Fruit fly (Drosophila melanogaster): ENCODE measurements around the gene CG12316.

CG12316 gene

dm6 chr3L:15174823-15175222, 38.1 kb upstream of the CG12316 start (continued):
- no peak for TF ChIP-seq gt (GFP tag; IDR thresholded peaks at IDR 0.05)
- no peak for TF ChIP-seq CG6813 (GFP tag; optimal IDR thresholded peaks at IDR 0.05)
- TF ChIP-seq sim (GFP tag; IDR thresholded peaks at IDR 0.05), result no peak
- no peak for TF ChIP-seq CG7372 (GFP tag; IDR thresholded peaks at IDR 0.05)
- TF ChIP-seq CG5180 (GFP tag; optimal IDR thresholded peaks at IDR 0.05), result no peak
- TF ChIP-seq CG16815 (GFP tag; optimal IDR thresholded peaks at IDR 0.05), result no peak
- peak in 1 of 3 experiments; percentile 84 for TF ChIP-seq lola (GFP tag; optimal IDR thresholded peaks at IDR 0.05)
- TF ChIP-seq CG17385 (GFP tag; optimal IDR thresholded peaks at IDR 0.05), result no peak
- peak; percentile 14 for TF ChIP-seq Hr3 (GFP tag; optimal IDR thresholded peaks at IDR 0.05)
- TF ChIP-seq CG9727 (GFP tag; optimal IDR thresholded peaks at IDR 0.05), result peak; percentile 54
- peak; percentile 57 for TF ChIP-seq CG2678 (tag; optimal IDR thresholded peaks at IDR 0.05)
- no peak for TF ChIP-seq hbn (GFP tag; IDR thresholded peaks at IDR 0.05; ENCODE audit: partially characterized antibody)
- no peak for TF ChIP-seq CTCF (GFP tag; optimal IDR thresholded peaks at IDR 0.05)
- no peak for TF ChIP-seq ssp (GFP tag; IDR thresholded peaks at IDR 0.05)
- no peak for TF ChIP-seq fd102C (GFP tag; optimal IDR thresholded peaks at IDR 0.05)
- TF ChIP-seq dati (GFP tag; IDR thresholded peaks at IDR 0.05), result no peak
- no peak for TF ChIP-seq CG9932 (GFP tag; IDR thresholded peaks at IDR 0.05)
- peak in 1 of 2 experiments; percentile 13 for TF ChIP-seq Eip74EF (GFP tag; optimal IDR thresholded peaks at IDR 0.05)
- no peak for TF ChIP-seq Stat92E (GFP tag; optimal IDR thresholded peaks at IDR 0.05)
- TF ChIP-seq sens (GFP tag), result no peak
- TF ChIP-seq CG1647 (GFP tag; optimal IDR thresholded peaks at IDR 0.05), result no peak
- TF ChIP-seq CG4820 (GFP tag; optimal IDR thresholded peaks at IDR 0.05), result no peak
- peak; percentile 77 for TF ChIP-seq dmrt11E (tag; optimal IDR thresholded peaks at IDR 0.05)
- TF ChIP-seq CG18262 (tag; optimal IDR thresholded peaks at IDR 0.05), result peak; percentile 84
- TF ChIP-seq CG4282 (GFP tag; optimal IDR thresholded peaks at IDR 0.05), result no peak
- TF ChIP-seq dan (GFP tag; IDR thresholded peaks at IDR 0.05), result no peak
- no peak for TF ChIP-seq BtbVII (GFP tag; optimal IDR thresholded peaks at IDR 0.05)
- TF ChIP-seq HLH4C (GFP tag; IDR thresholded peaks at IDR 0.05; ENCODE audit: partially characterized antibody), result no peak
- TF ChIP-seq CG18764 (GFP tag; optimal IDR thresholded peaks at IDR 0.05), result no peak
- no peak for TF ChIP-seq CG7271 (tag; optimal IDR thresholded peaks at IDR 0.05)
- no peak for TF ChIP-seq Usf (GFP tag; optimal IDR thresholded peaks at IDR 0.05)
- no peak for TF ChIP-seq eve (GFP tag; optimal IDR thresholded peaks at IDR 0.05)
- TF ChIP-seq CG1529 (GFP tag; optimal IDR thresholded peaks at IDR 0.05), result no peak
- no peak for TF ChIP-seq CG6765 (GFP tag; optimal IDR thresholded peaks at IDR 0.05)
- TF ChIP-seq CG15601 (tag; optimal IDR thresholded peaks at IDR 0.05), result peak; percentile 43
- no peak for TF ChIP-seq exex (tag; optimal IDR thresholded peaks at IDR 0.05)
- TF ChIP-seq stc (GFP tag; IDR thresholded peaks at IDR 0.05), result no peak
- TF ChIP-seq CG14441 (GFP tag; IDR thresholded peaks at IDR 0.05), result no peak
- TF ChIP-seq CG16779 (GFP tag; IDR thresholded peaks at IDR 0.05), result no peak
- no peak for TF ChIP-seq usp (GFP tag; optimal IDR thresholded peaks at IDR 0.05)
- TF ChIP-seq grau (tag; optimal IDR thresholded peaks at IDR 0.05), result peak; percentile 56
- TF ChIP-seq CG13624 (GFP tag; optimal IDR thresholded peaks at IDR 0.05), result no peak
- peak; percentile 49 for TF ChIP-seq Ssrp (tag; optimal IDR thresholded peaks at IDR 0.05)
- TF ChIP-seq crp (GFP tag; optimal IDR thresholded peaks at IDR 0.05), result no peak
- TF ChIP-seq CG6254 (GFP tag; optimal IDR thresholded peaks at IDR 0.05), result peak; percentile 2
- TF ChIP-seq pfk (GFP tag; optimal IDR thresholded peaks at IDR 0.05), result no peak
- no peak for TF ChIP-seq yki (optimal IDR thresholded peaks at IDR 0.05)
- TF ChIP-seq D19A (tag; optimal IDR thresholded peaks at IDR 0.05), result peak; percentile 55
- TF ChIP-seq Poxn (GFP tag; IDR thresholded peaks at IDR 0.05), result no peak
- peak in 1 of 2 experiments; percentile 65 for TF ChIP-seq bsh (GFP tag; optimal IDR thresholded peaks at IDR 0.05)
- TF ChIP-seq CG13424 (tag; optimal IDR thresholded peaks at IDR 0.05), result peak; percentile 31
